Fruit fly (Drosophila melanogaster): Measurements from ENCODE around the gene Grip71.

The Grip71 gene

DNA sequence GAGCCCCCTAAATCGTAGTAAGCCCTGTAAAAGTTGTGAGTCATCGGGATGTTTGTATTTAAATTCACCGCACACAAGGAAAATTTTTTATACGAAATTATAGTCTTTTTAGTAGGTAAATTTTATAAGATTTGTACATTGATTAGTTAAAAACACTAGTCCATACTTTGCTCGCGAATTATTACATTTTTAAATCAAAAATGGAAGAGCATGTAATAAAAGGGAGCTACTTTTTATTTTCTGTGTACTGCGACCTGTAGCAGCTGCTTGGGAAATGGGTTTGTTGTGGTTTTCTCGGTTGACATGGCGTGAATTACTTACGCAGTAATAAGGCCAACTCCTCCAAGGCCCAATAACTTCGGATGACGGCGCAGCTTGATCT lies 13.9 kb upstream of the Grip71 start (continued):
- no peak for TF ChIP-seq Abd-B (GFP tag; optimal IDR thresholded peaks at IDR 0.05)
- TF ChIP-seq mam (GFP tag; optimal IDR thresholded peaks at IDR 0.05): peak; percentile 6
- peak; percentile 33; the same call in 1 of the 2 replicates for TF ChIP-seq ara (GFP tag; IDR thresholded peaks at IDR 0.05)
- no peak for TF ChIP-seq Optix (GFP tag; IDR thresholded peaks at IDR 0.05)
- TF ChIP-seq CG17912 (GFP tag; optimal IDR thresholded peaks at IDR 0.05): no peak
- no peak for TF ChIP-seq gro (GFP tag; optimal IDR thresholded peaks at IDR 0.05)
- TF ChIP-seq ind (GFP tag; optimal IDR thresholded peaks at IDR 0.05): peak; percentile 22
- TF ChIP-seq HLH3B (GFP tag; IDR thresholded peaks at IDR 0.05): 0 out of 2 replicates have a peak, but pooled peaks have one; percentile 19
- no peak for TF ChIP-seq CG10267 (tag; optimal IDR thresholded peaks at IDR 0.05)
- TF ChIP-seq CG16813 (GFP tag; IDR thresholded peaks at IDR 0.05; ENCODE audit: partially characterized antibody): no peak
- no peak for TF ChIP-seq nmo (GFP tag; optimal IDR thresholded peaks at IDR 0.05)
- peak; percentile 22 for TF ChIP-seq Ssrp (tag; optimal IDR thresholded peaks at IDR 0.05)
- no peak for TF ChIP-seq Eip74EF (GFP tag; optimal IDR thresholded peaks at IDR 0.05)
- TF ChIP-seq CG14050 (GFP tag; IDR thresholded peaks at IDR 0.05): no peak
- TF ChIP-seq sima (GFP tag; optimal IDR thresholded peaks at IDR 0.05): no peak
- TF ChIP-seq YL-1 (GFP tag; optimal IDR thresholded peaks at IDR 0.05): no peak
- peak; percentile 72 for TF ChIP-seq unpg (GFP tag; optimal IDR thresholded peaks at IDR 0.05)
- peak; percentile 21 for TF ChIP-seq pum (GFP tag; optimal IDR thresholded peaks at IDR 0.05)
- no peak for TF ChIP-seq cg (GFP tag; optimal IDR thresholded peaks at IDR 0.05)
- TF ChIP-seq CG4328 (GFP tag; optimal IDR thresholded peaks at IDR 0.05): no peak
- peak; percentile 19 for TF ChIP-seq CG12942 (GFP tag; optimal IDR thresholded peaks at IDR 0.05)
- TF ChIP-seq CG4617 (GFP tag; optimal IDR thresholded peaks at IDR 0.05; ENCODE audit: borderline replicate concordance): no peak
- no peak for TF ChIP-seq CG2116 (GFP tag; optimal IDR thresholded peaks at IDR 0.05)
- TF ChIP-seq ranshi (GFP tag; IDR thresholded peaks at IDR 0.05): no peak
- TF ChIP-seq CG4282 (GFP tag; optimal IDR thresholded peaks at IDR 0.05): no peak
- no peak for TF ChIP-seq oc (tag; optimal IDR thresholded peaks at IDR 0.05)
- TF ChIP-seq ERR (GFP tag; optimal IDR thresholded peaks at IDR 0.05): no peak
- no peak for TF ChIP-seq CG2199 (GFP tag; IDR thresholded peaks at IDR 0.05)
- no peak for TF ChIP-seq pnt (GFP tag; optimal IDR thresholded peaks at IDR 0.05)
- TF ChIP-seq CG1529 (GFP tag; optimal IDR thresholded peaks at IDR 0.05): no peak
- no peak for TF ChIP-seq Hmx (GFP tag; optimal IDR thresholded peaks at IDR 0.05)
- no peak for TF ChIP-seq Dll (GFP tag; IDR thresholded peaks at IDR 0.05; ENCODE audit: partially characterized antibody)
- no peak for TF ChIP-seq CG6175 (GFP tag; IDR thresholded peaks at IDR 0.05)
- no peak for TF ChIP-seq CG7928 (GFP tag; optimal IDR thresholded peaks at IDR 0.05)
- no peak for TF ChIP-seq CG11093 (GFP tag; IDR thresholded peaks at IDR 0.05)
- peak; percentile 75 for TF ChIP-seq slbo (GFP tag; IDR thresholded peaks at IDR 0.05)
- no peak for TF ChIP-seq CG13624 (GFP tag; optimal IDR thresholded peaks at IDR 0.05)
- TF ChIP-seq her (GFP tag; optimal IDR thresholded peaks at IDR 0.05): no peak
- no peak for TF ChIP-seq chn (GFP tag; optimal IDR thresholded peaks at IDR 0.05)
- no peak for TF ChIP-seq onecut (GFP tag; IDR thresholded peaks at IDR 0.05)
- TF ChIP-seq Dfd (GFP tag; optimal IDR thresholded peaks at IDR 0.05): no peak
- TF ChIP-seq inv (GFP tag; IDR thresholded peaks at IDR 0.05; ENCODE audit: partially characterized antibody): no peak
- no peak for TF ChIP-seq Nf-YB (GFP tag; optimal IDR thresholded peaks at IDR 0.05)
- no peak for TF ChIP-seq Doc3 (GFP tag; IDR thresholded peaks at IDR 0.05; ENCODE audit: partially characterized antibody)
- TF ChIP-seq Aef1 (GFP tag; IDR thresholded peaks at IDR 0.05): peak; percentile 39; the same call in 2 of the 3 replicates
- no peak for TF ChIP-seq btn (GFP tag; optimal IDR thresholded peaks at IDR 0.05)
- no peak for TF ChIP-seq run (tag; optimal IDR thresholded peaks at IDR 0.05)
- TF ChIP-seq bigmax (GFP tag; optimal IDR thresholded peaks at IDR 0.05): no peak
- no peak for TF ChIP-seq caup (GFP tag; optimal IDR thresholded peaks at IDR 0.05; ENCODE audit: severe bottlenecking)
- TF ChIP-seq CG43689 (GFP tag; IDR thresholded peaks at IDR 0.05): no peak
- TF ChIP-seq CG17568 (GFP tag; optimal IDR thresholded peaks at IDR 0.05): no peak
